Worm (Caenorhabditis elegans): ENCODE results near the gene K03B8.6.

ce11 chrV:11398616-11399015 is 8.8 kb upstream of the K03B8.6 start, which contains the start of gene nas-17:
- TF ChIP-seq unc-62 (GFP tag; optimal IDR thresholded peaks at IDR 0.05) (no peak), unc-39 (tag; optimal IDR thresholded peaks at IDR 0.05) (no peak), sem-4 (tag; optimal IDR thresholded peaks at IDR 0.05) (no peak), nhr-11 (tag; optimal IDR thresholded peaks at IDR 0.05) (no peak), C34F6.9 (tag; optimal IDR thresholded peaks at IDR 0.05) (no peak), aly-2 (tag; optimal IDR thresholded peaks at IDR 0.05) (no peak), skn-1 (tag; optimal IDR thresholded peaks at IDR 0.05) (no peak), elt-3 (tag; optimal IDR thresholded peaks at IDR 0.05) (no peak), blmp-1 (tag; optimal IDR thresholded peaks at IDR 0.05; ENCODE audit: insufficient read depth) (no peak), snpc-4 (tag; optimal IDR thresholded peaks at IDR 0.05) (no peak), ZK546.5 (tag; optimal IDR thresholded peaks at IDR 0.05) (no peak), ama-1 (optimal IDR thresholded peaks at IDR 0.05) (no peak), nhr-77 (tag; optimal IDR thresholded peaks at IDR 0.05) (no peak)
